Worm (Caenorhabditis elegans): Measurements from ENCODE around the gene srh-111.

ce11 chrV:17476490-17476889, 8.5 kb downstream of the srh-111 start, which contains the start of gene srbc-61:
- TF ChIP-seq nhr-237 (tag; optimal IDR thresholded peaks at IDR 0.05): no peak
- TF ChIP-seq ces-1 (GFP tag; optimal IDR thresholded peaks at IDR 0.05): no peak
- TF ChIP-seq ham-2 (GFP tag; optimal IDR thresholded peaks at IDR 0.05): no peak
- no peak for TF ChIP-seq unc-62 (GFP tag; optimal IDR thresholded peaks at IDR 0.05)
- TF ChIP-seq nhr-76 (tag; optimal IDR thresholded peaks at IDR 0.05): no peak
- no peak for TF ChIP-seq snpc-4 (tag; optimal IDR thresholded peaks at IDR 0.05)
- TF ChIP-seq unc-39 (tag; optimal IDR thresholded peaks at IDR 0.05): no peak
- no peak for TF ChIP-seq blmp-1 (tag; optimal IDR thresholded peaks at IDR 0.05)
- TF ChIP-seq M03D4.4 (tag; optimal IDR thresholded peaks at IDR 0.05): no peak
- no peak for TF ChIP-seq lin-13 (tag; optimal IDR thresholded peaks at IDR 0.05)
- no peak for TF ChIP-seq nhr-12 (tag; optimal IDR thresholded peaks at IDR 0.05)
